Fruit fly (Drosophila melanogaster): Measurements from ENCODE around the gene CG9921.

CG9921 gene

dm6 chrX:16368585-16368984, 35.2 kb upstream of the CG9921 start:
- TF ChIP-seq CG10348 (GFP tag; IDR thresholded peaks at IDR 0.05), result no peak
- no peak for TF ChIP-seq gl (tag; optimal IDR thresholded peaks at IDR 0.05)
- no peak for TF ChIP-seq CG32121 (GFP tag; IDR thresholded peaks at IDR 0.05)
- no peak for TF ChIP-seq D1 (tag; optimal IDR thresholded peaks at IDR 0.05)
- no peak for TF ChIP-seq CG8301 (tag; optimal IDR thresholded peaks at IDR 0.05)
- no peak for TF ChIP-seq Pif1A (GFP tag; optimal IDR thresholded peaks at IDR 0.05)
- TF ChIP-seq rn (GFP tag; IDR thresholded peaks at IDR 0.05), result no peak
- TF ChIP-seq CG17806 (tag; optimal IDR thresholded peaks at IDR 0.05), result no peak
- TF ChIP-seq CG12605 (GFP tag; IDR thresholded peaks at IDR 0.05), result no peak
- TF ChIP-seq CG9948 (tag; optimal IDR thresholded peaks at IDR 0.05), result no peak
- no peak for TF ChIP-seq CG4496 (GFP tag; IDR thresholded peaks at IDR 0.05)
- no peak for TF ChIP-seq CG34367 (tag; optimal IDR thresholded peaks at IDR 0.05)
- no peak for TF ChIP-seq Ets98B (GFP tag; IDR thresholded peaks at IDR 0.05)

dm6 chrX:16361306-16361705, 27.9 kb upstream of the CG9921 start, which contains the start of gene nonA:
TSS of gene nonA (plus strand) at chrX:16361569.
- no peak for TF ChIP-seq CG9948 (tag; optimal IDR thresholded peaks at IDR 0.05)
- TF ChIP-seq CG12605 (GFP tag; IDR thresholded peaks at IDR 0.05), result no peak
- TF ChIP-seq CG14655 (GFP tag; optimal IDR thresholded peaks at IDR 0.05), result no peak
- peak; percentile 20 for TF ChIP-seq Pif1B (GFP tag; optimal IDR thresholded peaks at IDR 0.05)
- no peak for TF ChIP-seq fd96Ca (GFP tag; IDR thresholded peaks at IDR 0.05)
- no peak for TF ChIP-seq CG17806 (tag; optimal IDR thresholded peaks at IDR 0.05)
- peak; percentile 3 for TF ChIP-seq Pif1A (GFP tag; optimal IDR thresholded peaks at IDR 0.05)

- peak; percentile 87; the same call in 1 of the 2 replicates for TF ChIP-seq Ets98B (GFP tag; IDR thresholded peaks at IDR 0.05)
- peak; percentile 73 for TF ChIP-seq gl (tag; optimal IDR thresholded peaks at IDR 0.05)
- TF ChIP-seq Snoo (tag; optimal IDR thresholded peaks at IDR 0.05), result peak; percentile 86
- TF ChIP-seq CG34367 (tag; optimal IDR thresholded peaks at IDR 0.05), result peak; percentile 87
- TF ChIP-seq CG14655 (GFP tag; optimal IDR thresholded peaks at IDR 0.05), result no peak
- peak; percentile 87 for TF ChIP-seq CG12605 (GFP tag; IDR thresholded peaks at IDR 0.05)
- TF ChIP-seq CG9948 (tag; optimal IDR thresholded peaks at IDR 0.05), result peak; percentile 91
- peak; percentile 91 for TF ChIP-seq CG32121 (GFP tag; IDR thresholded peaks at IDR 0.05)
- no peak for TF ChIP-seq Pif1A (GFP tag; optimal IDR thresholded peaks at IDR 0.05)
- peak; percentile 86 for TF ChIP-seq EcR (GFP tag; optimal IDR thresholded peaks at IDR 0.05)
- TF ChIP-seq CG8301 (tag; optimal IDR thresholded peaks at IDR 0.05), result peak; percentile 84
- no peak; the same call in 1 of the 2 replicates for TF ChIP-seq rn (GFP tag; IDR thresholded peaks at IDR 0.05)
- TF ChIP-seq CG10348 (GFP tag; IDR thresholded peaks at IDR 0.05), result no peak; the same call in 1 of the 2 replicates
- no peak for TF ChIP-seq CG13204 (GFP tag; optimal IDR thresholded peaks at IDR 0.05)
- peak; percentile 93 for TF ChIP-seq CG8159 (tag; optimal IDR thresholded peaks at IDR 0.05)
- TF ChIP-seq CG4496 (GFP tag; IDR thresholded peaks at IDR 0.05), result peak; percentile 93
- TF ChIP-seq CG17806 (tag; optimal IDR thresholded peaks at IDR 0.05), result peak; percentile 91
- no peak for TF ChIP-seq D1 (tag; optimal IDR thresholded peaks at IDR 0.05)
- peak; percentile 84 for TF ChIP-seq Pif1B (GFP tag; optimal IDR thresholded peaks at IDR 0.05)
- TF ChIP-seq CG15710 (tag; optimal IDR thresholded peaks at IDR 0.05), result peak; percentile 90
- TF ChIP-seq fd96Ca (GFP tag; IDR thresholded peaks at IDR 0.05), result no peak
These were observed 25.4 kb upstream of the CG9921 start, which contains the start of the genes U2af50 and PIG-Q for dm6 chrX:16358670-16359320. TSS of gene U2af50 (minus strand) at chrX:16359039. TSS of gene PIG-Q (plus strand) at chrX:16359143.

dm6 chrX:16350062-16350461, 16.7 kb upstream of the CG9921 start, which contains the start of gene sl:
TSS of gene sl (plus strand) at chrX:16350315.
- TF ChIP-seq rn (GFP tag; IDR thresholded peaks at IDR 0.05), result no peak
- TF ChIP-seq CG8301 (tag; optimal IDR thresholded peaks at IDR 0.05), result no peak
- no peak for TF ChIP-seq CG14655 (GFP tag; optimal IDR thresholded peaks at IDR 0.05)
- no peak for TF ChIP-seq Snoo (tag; optimal IDR thresholded peaks at IDR 0.05)
- no peak for TF ChIP-seq Ets98B (GFP tag; IDR thresholded peaks at IDR 0.05)
- TF ChIP-seq CG32121 (GFP tag; IDR thresholded peaks at IDR 0.05), result no peak
- no peak for TF ChIP-seq CG15710 (tag; optimal IDR thresholded peaks at IDR 0.05)
- TF ChIP-seq CG13204 (GFP tag; optimal IDR thresholded peaks at IDR 0.05), result no peak
- no peak for TF ChIP-seq D1 (tag; optimal IDR thresholded peaks at IDR 0.05)
- no peak for TF ChIP-seq CG10348 (GFP tag; IDR thresholded peaks at IDR 0.05)
- TF ChIP-seq CG9948 (tag; optimal IDR thresholded peaks at IDR 0.05), result no peak
- no peak for TF ChIP-seq Pif1B (GFP tag; optimal IDR thresholded peaks at IDR 0.05)
- no peak for TF ChIP-seq CG34367 (tag; optimal IDR thresholded peaks at IDR 0.05)
- no peak for TF ChIP-seq CG4496 (GFP tag; IDR thresholded peaks at IDR 0.05)
- no peak for TF ChIP-seq CG12605 (GFP tag; IDR thresholded peaks at IDR 0.05)

dm6 chrX:16335107-16335642, 1.8 kb upstream of the CG9921 start:
- TF ChIP-seq CG10348 (GFP tag; IDR thresholded peaks at IDR 0.05), result no peak
- TF ChIP-seq CG4496 (GFP tag; IDR thresholded peaks at IDR 0.05), result peak; percentile 93
- TF ChIP-seq fd96Ca (GFP tag; IDR thresholded peaks at IDR 0.05), result peak; percentile 86
- peak; percentile 46 for TF ChIP-seq CG34367 (tag; optimal IDR thresholded peaks at IDR 0.05)
- peak; percentile 67 for TF ChIP-seq Snoo (tag; optimal IDR thresholded peaks at IDR 0.05)
- no peak for TF ChIP-seq D1 (tag; optimal IDR thresholded peaks at IDR 0.05)
- TF ChIP-seq CG14655 (GFP tag; optimal IDR thresholded peaks at IDR 0.05), result no peak
- peak; percentile 64; the same call in 1 of the 2 replicates for TF ChIP-seq CG12605 (GFP tag; IDR thresholded peaks at IDR 0.05)
- peak; percentile 87 for TF ChIP-seq Ets98B (GFP tag; IDR thresholded peaks at IDR 0.05)
- peak; percentile 80 for TF ChIP-seq Pif1A (GFP tag; optimal IDR thresholded peaks at IDR 0.05)
- peak; percentile 77 for TF ChIP-seq Pif1B (GFP tag; optimal IDR thresholded peaks at IDR 0.05)
- no peak for TF ChIP-seq EcR (GFP tag; optimal IDR thresholded peaks at IDR 0.05)
- TF ChIP-seq rn (GFP tag; IDR thresholded peaks at IDR 0.05), result peak; percentile 61
- TF ChIP-seq CG15710 (tag; optimal IDR thresholded peaks at IDR 0.05), result peak; percentile 55
- TF ChIP-seq CG8159 (tag; optimal IDR thresholded peaks at IDR 0.05), result peak; percentile 57
- no peak for TF ChIP-seq CG13204 (GFP tag; optimal IDR thresholded peaks at IDR 0.05)
- TF ChIP-seq CG32121 (GFP tag; IDR thresholded peaks at IDR 0.05), result peak; percentile 90
- peak; percentile 49 for TF ChIP-seq CG8301 (tag; optimal IDR thresholded peaks at IDR 0.05)
- no peak for TF ChIP-seq gl (tag; optimal IDR thresholded peaks at IDR 0.05)
- TF ChIP-seq CG9948 (tag; optimal IDR thresholded peaks at IDR 0.05), result peak; percentile 33
- peak; percentile 62 for TF ChIP-seq CG17806 (tag; optimal IDR thresholded peaks at IDR 0.05)
